Fruit fly (Drosophila melanogaster) whole organism, wandering third instar larva: ENCODE results near the gene mus301.
A peak's percentile ranks its signal among the peaks of the same experiment; 100 is the strongest.

Experiments
- Abd-B ChIP-seq: fragments of >200 bp; optimal IDR thresholded peaks from 2 replicates; lab custom pipeline; 2017; ENCODE audit warnings: missing biosample characterization, missing genetic modification characterization
- CG32264 ChIP-seq: fragments of 200-800 bp; sonication (Bioruptor generic); optimal IDR thresholded peaks from 2 replicates; lab custom pipeline; 2016; ENCODE audit warnings: missing biosample characterization, missing genetic modification characterization
- CrebA ChIP-seq: fragments of 200-800 bp; sonication (Bioruptor generic); optimal IDR thresholded peaks from 2 replicates; lab custom pipeline; 2016; ENCODE audit warnings: missing biosample characterization, mild to moderate bottlenecking, missing genetic modification characterization, borderline replicate concordance
- Dif ChIP-seq: fragments of 200-275, 200-300 bp; sonication (Bioruptor generic); optimal IDR thresholded peaks from 2 replicates; lab custom pipeline; 2018; ENCODE audit warnings: missing biosample characterization, missing genetic modification characterization; ENCODE audit not compliant: partially characterized antibody
- Hnf4 ChIP-seq: fragments of 200-800 bp; sonication (Bioruptor generic); optimal IDR thresholded peaks from 2 replicates; lab custom pipeline; 2016; ENCODE audit warnings: missing biosample characterization, mild to moderate bottlenecking, missing genetic modification characterization
- Hr83 ChIP-seq: fragments of 200-300 bp; sonication (Bioruptor generic); optimal IDR thresholded peaks from 2 replicates; lab custom pipeline; 2016; ENCODE audit warnings: missing biosample characterization, mild to moderate bottlenecking, missing genetic modification characterization, moderate library complexity; ENCODE audit not compliant: poor library complexity, severe bottlenecking
- Jra ChIP-seq: sonication (Bioruptor generic); optimal IDR thresholded peaks from 2 replicates; lab custom pipeline; 2016; ENCODE audit warnings: missing biosample characterization, missing genetic modification characterization
- Myc ChIP-seq: fragments of >200 bp; optimal IDR thresholded peaks from 2 replicates; lab custom pipeline; 2017
- N ChIP-seq: fragments of >200 bp; optimal IDR thresholded peaks from 2 replicates; lab custom pipeline; 2018; ENCODE audit warnings: missing biosample characterization, missing external identifiers, missing genetic modification characterization
- OdsH ChIP-seq: fragments of 200-800 bp; sonication (Bioruptor generic); optimal IDR thresholded peaks from 2 replicates; lab custom pipeline; 2016; ENCODE audit warnings: missing biosample characterization, mild to moderate bottlenecking, missing genetic modification characterization
- Rel ChIP-seq, 2 experiments: fragments of 200-800 bp; sonication (Bioruptor generic) in 1 of 2; optimal IDR thresholded peaks; 2 replicates in 1 of 2; 3 replicates in 1 of 2; lab custom pipeline; 2016 to 2019; ENCODE audit warnings: mild to moderate bottlenecking in 2 of 2, missing biosample characterization in 2 of 2, missing genetic modification characterization in 2 of 2, moderate library complexity in 1 of 2
- Sp1 ChIP-seq: fragments of 200-800 bp; sonication (Bioruptor generic); optimal IDR thresholded peaks from 3 replicates; lab custom pipeline; 2019; ENCODE audit warnings: missing biosample characterization, mild to moderate bottlenecking, missing genetic modification characterization, moderate library complexity
- Vsx2 ChIP-seq: fragments of 200-300, 225-300 bp; sonication (Bioruptor generic); optimal IDR thresholded peaks from 2 replicates; lab custom pipeline; 2018; ENCODE audit warnings: missing biosample characterization, missing genetic modification characterization; ENCODE audit not compliant: partially characterized antibody
- br ChIP-seq: fragments of 200-800 bp; sonication (Bioruptor generic); optimal IDR thresholded peaks from 2 replicates; lab custom pipeline; 2016; ENCODE audit warnings: missing biosample characterization, missing genetic modification characterization
- brk ChIP-seq: fragments of 200-800 bp; sonication (Bioruptor generic); optimal IDR thresholded peaks from 2 replicates; lab custom pipeline; 2016; ENCODE audit warnings: missing biosample characterization, mild to moderate bottlenecking, missing genetic modification characterization
- dl ChIP-seq, 2 experiments: fragments of 175-275, 200-275 bp in 1 of 2; fragments of 200-275 bp in 1 of 2; sonication (Bioruptor generic); optimal IDR thresholded peaks; lab custom pipeline; 2018; ENCODE audit warnings: mild to moderate bottlenecking in 2 of 2, missing biosample characterization in 2 of 2, missing genetic modification characterization in 2 of 2, moderate library complexity in 2 of 2; ENCODE audit not compliant: partially characterized antibody in 2 of 2, insufficient read depth in 1 of 2
- dmrt93B ChIP-seq: fragments of 200-800 bp; sonication (Bioruptor generic); optimal IDR thresholded peaks from 2 replicates; lab custom pipeline; 2018; ENCODE audit warnings: missing biosample characterization, mild to moderate bottlenecking, missing genetic modification characterization
- dsf ChIP-seq: sonication (Bioruptor generic); optimal IDR thresholded peaks from 2 replicates; lab custom pipeline; 2016; ENCODE audit warnings: missing biosample characterization, missing genetic modification characterization, borderline replicate concordance
- ey ChIP-seq: fragments of 200-800 bp; sonication (Bioruptor generic); optimal IDR thresholded peaks from 2 replicates; lab custom pipeline; 2016; ENCODE audit warnings: missing biosample characterization, missing genetic modification characterization
- foxo ChIP-seq, 2 experiments: fragments of 200-800 bp; sonication (Bioruptor generic); optimal IDR thresholded peaks; 2 replicates in 1 of 2; 3 replicates in 1 of 2; lab custom pipeline; 2016 to 2017; ENCODE audit warnings: missing biosample characterization in 2 of 2, missing genetic modification characterization in 2 of 2
- jim ChIP-seq: fragments of 175-275, 200-325 bp; sonication (Bioruptor generic); optimal IDR thresholded peaks from 2 replicates; lab custom pipeline; 2016; ENCODE audit warnings: missing biosample characterization, mild to moderate bottlenecking, missing genetic modification characterization
- pan ChIP-seq: fragments of >200 bp; optimal IDR thresholded peaks from 2 replicates; lab custom pipeline; 2017
- rgr ChIP-seq: fragments of 200-800 bp; sonication (Bioruptor generic); optimal IDR thresholded peaks from 3 replicates; lab custom pipeline; 2016; ENCODE audit warnings: missing biosample characterization, mild to moderate bottlenecking, missing genetic modification characterization
- sage ChIP-seq: fragments of 200-800 bp; sonication (Bioruptor generic); optimal IDR thresholded peaks from 2 replicates; lab custom pipeline; 2016; ENCODE audit warnings: missing biosample characterization, mild to moderate bottlenecking, missing genetic modification characterization
- sv ChIP-seq: fragments of 200-800 bp; sonication (Bioruptor generic); optimal IDR thresholded peaks from 3 replicates; lab custom pipeline; 2016; ENCODE audit warnings: missing biosample characterization, missing genetic modification characterization
- tai ChIP-seq: sonication (Bioruptor generic); optimal IDR thresholded peaks from 2 replicates; lab custom pipeline; 2016; ENCODE audit warnings: missing biosample characterization, missing genetic modification characterization
- usp ChIP-seq: fragments of >200 bp; optimal IDR thresholded peaks from 2 replicates; lab custom pipeline; 2017; ENCODE audit warnings: missing biosample characterization, missing genetic modification characterization
- woc ChIP-seq: sonication (Bioruptor generic); optimal IDR thresholded peaks from 2 replicates; lab custom pipeline; 2016; ENCODE audit warnings: missing biosample characterization, mild to moderate bottlenecking, missing genetic modification characterization

The mus301 gene

dm6 chr3L:8157079-8157478, 19.5 kb downstream of the mus301 start (continued):
- TF ChIP-seq Jra (peak; percentile 5), pan (lab: Kevin White, UChicago) (no peak)

dm6 chr3L:8158715-8159380, 21.2 kb downstream of the mus301 start, which contains the start of gene CG42445:
CG42445 (minus strand) TSS chr3L:8158900.
- TF ChIP-seq Dif (GFP tag; lab: Kevin White, UChicago), result peak; percentile 65
- TF ChIP-seq CrebA (GFP tag; lab: Kevin White, UChicago), result peak; percentile 10
- TF ChIP-seq tai, result no peak
- TF ChIP-seq N (GFP tag; lab: Kevin White, UChicago), result no peak
- TF ChIP-seq brk (GFP tag; lab: Kevin White, UChicago), result peak; percentile 40
- peak; percentile 62 for TF ChIP-seq sage (GFP tag; lab: Kevin White, UChicago)
- peak; percentile 6 for TF ChIP-seq Vsx2 (GFP tag; lab: Kevin White, UChicago)
- TF ChIP-seq, all 38 proteins: peak for 5

dm6 chr3L:8159724-8160422, 22.3 kb downstream of the mus301 start, which contains the start of gene CG43886:
CG43886 (minus strand) TSS chr3L:8159774.
- TF ChIP-seq foxo (GFP tag; optimal IDR thresholded peaks at IDR 0.05; lab: Kevin White, UChicago) (no peak), dmrt93B (GFP tag; lab: Kevin White, UChicago) (no peak), Hnf4 (GFP tag; lab: Kevin White, UChicago) (no peak), jim (GFP tag; lab: Kevin White, UChicago) (no peak), usp (no peak), Dif (GFP tag; lab: Kevin White, UChicago) (peak; percentile 52), dl (GFP tag; optimal IDR thresholded peaks at IDR 0.05; lab: Kevin White, UChicago; ENCODE audit: insufficient read depth in 1 of 2, partially characterized antibody in 2 of 2) (peak in 1 of 2 experiments; percentile 23)

- TF ChIP-seq Rel (GFP tag; optimal IDR thresholded peaks at IDR 0.05; lab: Kevin White, UChicago) (no peak), Rel (tag; optimal IDR thresholded peaks at IDR 0.05; lab: Kevin White, UChicago) (peak; percentile 3), Abd-B (GFP tag; lab: Kevin White, UChicago) (no peak)
These were observed 27.8 kb downstream of the mus301 start, which contains the start of gene CG13675 for dm6 chr3L:8165436-8165835. CG13675 (minus strand) TSS chr3L:8165518.

DNA sequence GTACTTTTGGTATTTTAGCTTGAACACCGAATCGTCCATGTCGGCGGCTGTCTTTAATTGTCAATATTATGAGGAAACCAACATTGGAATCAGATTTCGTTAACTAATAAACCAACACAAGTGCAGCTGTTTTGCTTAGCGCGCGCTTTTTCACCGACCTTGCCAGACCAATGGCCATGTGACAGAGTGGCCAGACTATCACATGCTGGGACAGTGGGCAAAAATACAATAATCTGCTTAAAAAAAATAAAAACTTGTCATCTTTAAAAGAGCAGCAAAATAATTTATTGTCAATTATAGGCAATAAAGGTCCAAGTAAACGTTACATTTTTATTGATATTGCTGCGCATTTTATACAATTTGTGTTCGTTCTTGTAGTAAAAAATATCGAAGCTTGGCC, 38.2 kb downstream of the mus301 start, which contains the start of gene RecQ4:
TSS of gene RecQ4 (minus strand) at position 161 of the 400 bp plus-strand sequence.
- peak in 1 of 2 experiments; percentile 13 for TF ChIP-seq foxo (GFP tag; optimal IDR thresholded peaks at IDR 0.05; lab: Kevin White, UChicago)
- no peak for TF ChIP-seq pan (lab: Kevin White, UChicago)
- no peak for TF ChIP-seq N (GFP tag; lab: Kevin White, UChicago)
- no peak for TF ChIP-seq Sp1 (GFP tag; lab: Kevin White, UChicago)
- no peak for TF ChIP-seq sv
- no peak for TF ChIP-seq CG32264 (GFP tag; lab: Kevin White, UChicago)
- TF ChIP-seq dmrt93B (GFP tag; lab: Kevin White, UChicago), result no peak
- TF ChIP-seq Dif (GFP tag; lab: Kevin White, UChicago), result no peak
- TF ChIP-seq woc (GFP tag; lab: Kevin White, UChicago), result peak; percentile 9
- no peak for TF ChIP-seq OdsH (GFP tag; lab: Kevin White, UChicago)
- TF ChIP-seq ey (GFP tag; lab: Kevin White, UChicago), result peak; percentile 9
- no peak for TF ChIP-seq br (GFP tag; lab: Kevin White, UChicago)
- no peak for TF ChIP-seq Hr83
- no peak for TF ChIP-seq dsf (GFP tag; lab: Kevin White, UChicago)
- TF ChIP-seq Myc (lab: Kevin White, UChicago), result no peak
- peak in 1 of 2 experiments; percentile 4 for TF ChIP-seq dl (GFP tag; optimal IDR thresholded peaks at IDR 0.05; lab: Kevin White, UChicago; ENCODE audit: insufficient read depth in 1 of 2, partially characterized antibody in 2 of 2)
- no peak for TF ChIP-seq Jra
- TF ChIP-seq jim (GFP tag; lab: Kevin White, UChicago), result no peak
- TF ChIP-seq rgr (GFP tag; lab: Kevin White, UChicago), result peak; percentile 14
